Worm (Caenorhabditis elegans): ENCODE results near the gene ipla-2.

DNA sequence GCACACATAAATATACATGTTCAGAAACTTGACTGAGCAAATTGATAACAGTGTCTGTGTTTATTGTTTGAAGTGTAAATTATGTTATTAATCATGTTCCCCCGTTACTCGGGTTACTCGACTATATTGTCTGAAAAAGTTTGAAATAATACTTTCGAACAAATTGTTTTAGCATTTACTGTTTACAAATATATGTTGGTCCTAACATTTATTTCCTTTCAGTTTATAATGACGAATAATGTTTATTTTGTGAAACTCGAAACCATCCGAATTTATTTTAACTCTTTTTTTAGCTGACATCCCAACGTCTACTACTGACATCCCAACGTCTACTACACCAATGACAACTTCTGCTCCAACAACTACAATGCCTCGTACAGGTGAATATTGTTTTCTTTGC is 31.0 kb upstream of the ipla-2 start, which contains the start of gene R07B1.7:
- TF ChIP-seq nhr-11 (tag; optimal IDR thresholded peaks at IDR 0.05) (no peak), fkh-10 (GFP tag; optimal IDR thresholded peaks at IDR 0.05) (no peak)
